Fruit fly (Drosophila melanogaster): ENCODE data around the gene CG5418.

Gene CG5418

dm6 chr2L:12497283-12498265, 44.5 kb upstream of the CG5418 start, which contains the start of gene t-cup (continued):
- TF ChIP-seq CG1529 (GFP tag; optimal IDR thresholded peaks at IDR 0.05) (peak; percentile 75), E2f1 (GFP tag; IDR thresholded peaks at IDR 0.05) (peak; percentile 63; the same call in 1 of the 2 replicates), insv (GFP tag; optimal IDR thresholded peaks at IDR 0.05) (peak in 1 of 2 experiments; percentile 48), pb (GFP tag; optimal IDR thresholded peaks at IDR 0.05) (peak; percentile 19), MBD-R2 (GFP tag; IDR thresholded peaks at IDR 0.05) (peak; percentile 29; the same call in 1 of the 2 replicates), HLH4C (GFP tag; IDR thresholded peaks at IDR 0.05; ENCODE audit: partially characterized antibody) (no peak), lilli (GFP tag; optimal IDR thresholded peaks at IDR 0.05) (peak; percentile 51), crp (GFP tag; optimal IDR thresholded peaks at IDR 0.05) (peak in 1 of 2 experiments; percentile 3), CG4404 (GFP tag; IDR thresholded peaks at IDR 0.05) (no peak), jing (GFP tag; optimal IDR thresholded peaks at IDR 0.05) (no peak), ab (GFP tag; optimal IDR thresholded peaks at IDR 0.05) (no peak), cwo (GFP tag; optimal IDR thresholded peaks at IDR 0.05) (peak; percentile 83), Lpt (GFP tag; optimal IDR thresholded peaks at IDR 0.05) (no peak), Pdp1 (GFP tag; optimal IDR thresholded peaks at IDR 0.05) (peak; percentile 50 to 88), MTF-1 (GFP tag; optimal IDR thresholded peaks at IDR 0.05; ENCODE audit: borderline replicate concordance) (peak; percentile 90), CG7987 (GFP tag; optimal IDR thresholded peaks at IDR 0.05) (peak; percentile 95), Chrac-16 (GFP tag; optimal IDR thresholded peaks at IDR 0.05) (no peak), Hmr (GFP tag; optimal IDR thresholded peaks at IDR 0.05) (peak; percentile 91), Asciz (GFP tag; optimal IDR thresholded peaks at IDR 0.05) (peak; percentile 90), tll (GFP tag; optimal IDR thresholded peaks at IDR 0.05) (no peak), C15 (GFP tag; IDR thresholded peaks at IDR 0.05) (0 out of 3 replicates have a peak, but pooled peaks have one; percentile 12), unc-4 (GFP tag; IDR thresholded peaks at IDR 0.05; ENCODE audit: partially characterized antibody) (no peak), CG7928 (GFP tag; optimal IDR thresholded peaks at IDR 0.05) (peak; percentile 62), CG12155 (GFP tag; optimal IDR thresholded peaks at IDR 0.05) (no peak), fd64A (GFP tag; optimal IDR thresholded peaks at IDR 0.05) (peak; percentile 88), slp2 (GFP tag; optimal IDR thresholded peaks at IDR 0.05) (peak; percentile 33), CG31388 (GFP tag; optimal IDR thresholded peaks at IDR 0.05) (no peak), Lim3 (GFP tag; IDR thresholded peaks at IDR 0.05) (peak; percentile 75; the same call in 1 of the 2 replicates), pan (optimal IDR thresholded peaks at IDR 0.05) (no peak), pan (GFP tag; optimal IDR thresholded peaks at IDR 0.05 in 1 of 2, IDR thresholded peaks at IDR 0.05 in 1 of 2) (peak in 1 of 2 experiments; percentile 73), CG15011 (GFP tag; optimal IDR thresholded peaks at IDR 0.05) (peak; percentile 81), CG33557 (GFP tag; optimal IDR thresholded peaks at IDR 0.05) (peak; percentile 63), tin (GFP tag; optimal IDR thresholded peaks at IDR 0.05) (peak; percentile 27), CG10274 (GFP tag; optimal IDR thresholded peaks at IDR 0.05) (peak; percentile 65), CG34422 (GFP tag; IDR thresholded peaks at IDR 0.05) (no peak; the same call in 2 of the 3 replicates), Ada2b (GFP tag; IDR thresholded peaks at IDR 0.05) (peak; percentile 60), Fer1 (GFP tag; optimal IDR thresholded peaks at IDR 0.05) (peak; percentile 91), CG8388 (GFP tag; optimal IDR thresholded peaks at IDR 0.05) (peak; percentile 24), dati (GFP tag; IDR thresholded peaks at IDR 0.05) (no peak), CG12219 (GFP tag; optimal IDR thresholded peaks at IDR 0.05) (peak; percentile 70), Optix (GFP tag; IDR thresholded peaks at IDR 0.05) (no peak; the same call in 2 of the 3 replicates), CG15479 (GFP tag; optimal IDR thresholded peaks at IDR 0.05) (no peak), CG17612 (GFP tag; IDR thresholded peaks at IDR 0.05) (no peak), ranshi (GFP tag; IDR thresholded peaks at IDR 0.05) (peak; percentile 66; the same call in 1 of the 2 replicates), Dek (tag; optimal IDR thresholded peaks at IDR 0.05) (peak; percentile 63), CG18619 (GFP tag; optimal IDR thresholded peaks at IDR 0.05) (peak; percentile 78), CG15696 (tag; optimal IDR thresholded peaks at IDR 0.05) (peak; percentile 37)
